Worm (Caenorhabditis elegans): Measurements from ENCODE around the gene npp-15.

- no peak for TF ChIP-seq unc-62 (GFP tag; optimal IDR thresholded peaks at IDR 0.05)
- TF ChIP-seq nhr-25 (tag; optimal IDR thresholded peaks at IDR 0.05), result no peak
- TF ChIP-seq nhr-237 (tag; optimal IDR thresholded peaks at IDR 0.05), result no peak
- TF ChIP-seq nhr-12 (tag; optimal IDR thresholded peaks at IDR 0.05), result no peak
- no peak for TF ChIP-seq ceh-9 (tag; optimal IDR thresholded peaks at IDR 0.05)
- TF ChIP-seq skn-1 (tag; optimal IDR thresholded peaks at IDR 0.05), result no peak
- no peak for TF ChIP-seq ztf-11 (tag; optimal IDR thresholded peaks at IDR 0.05)
- TF ChIP-seq nhr-28 (tag; optimal IDR thresholded peaks at IDR 0.05), result no peak
- no peak for TF ChIP-seq aly-2 (tag; optimal IDR thresholded peaks at IDR 0.05)
- no peak for TF ChIP-seq mdl-1 (tag; optimal IDR thresholded peaks at IDR 0.05)
- no peak for TF ChIP-seq egl-27 (tag; optimal IDR thresholded peaks at IDR 0.05)
- no peak for TF ChIP-seq elt-3 (tag; optimal IDR thresholded peaks at IDR 0.05)
These were observed 39.8 kb upstream of the npp-15 start for ce11 chrIII:7889036-7889435.
